Fruit fly (Drosophila melanogaster): Measurements from ENCODE around the gene CG11756.

The CG11756 gene

DNA sequence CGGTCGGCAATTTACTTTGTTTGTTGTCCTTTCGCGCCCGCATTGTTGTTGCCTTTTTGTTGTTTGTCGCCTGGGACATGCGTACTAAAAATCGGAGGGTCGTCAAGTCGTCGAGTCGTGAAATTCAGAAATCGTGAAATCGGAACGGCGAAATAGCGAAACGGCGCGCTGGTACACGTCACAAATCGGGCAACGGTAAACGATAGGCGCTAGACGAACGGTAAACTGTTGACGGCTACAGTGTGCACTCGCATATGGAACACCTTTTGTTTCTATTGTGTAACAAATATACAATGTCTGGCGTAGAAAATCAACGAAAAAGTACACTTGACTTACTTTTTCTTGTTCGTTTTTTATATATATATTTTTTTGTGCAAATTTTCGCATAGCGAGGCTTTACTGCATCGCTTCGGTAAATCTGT is 36.1 kb downstream of the CG11756 start (continued):
- TF ChIP-seq CG10321 (GFP tag; IDR thresholded peaks at IDR 0.05) = peak; percentile 47; the same call in 1 of the 2 replicates
- peak; percentile 55 for TF ChIP-seq kay (GFP tag; optimal IDR thresholded peaks at IDR 0.05)
- peak; percentile 56; the same call in 1 of the 2 replicates for TF ChIP-seq cas (GFP tag; IDR thresholded peaks at IDR 0.05)
- peak; percentile 38 for TF ChIP-seq Fer2 (tag; optimal IDR thresholded peaks at IDR 0.05)
- TF ChIP-seq gcm (GFP tag; optimal IDR thresholded peaks at IDR 0.05) = no peak
- TF ChIP-seq caup (GFP tag; optimal IDR thresholded peaks at IDR 0.05; ENCODE audit: severe bottlenecking) = peak; percentile 78
- TF ChIP-seq row (GFP tag; IDR thresholded peaks at IDR 0.05) = peak; percentile 87
- TF ChIP-seq B-H2 (GFP tag; optimal IDR thresholded peaks at IDR 0.05) = peak; percentile 58
- no peak for TF ChIP-seq amos (GFP tag; IDR thresholded peaks at IDR 0.05; ENCODE audit: partially characterized antibody)
- no peak for TF ChIP-seq fru (optimal IDR thresholded peaks at IDR 0.05)
- peak; percentile 72; the same call in 2 of the 3 replicates for TF ChIP-seq CG11695 (GFP tag; IDR thresholded peaks at IDR 0.05)
- TF ChIP-seq CHES-1-like (GFP tag; optimal IDR thresholded peaks at IDR 0.05) = no peak
- TF ChIP-seq chif (GFP tag; optimal IDR thresholded peaks at IDR 0.05) = peak in 1 of 2 experiments; percentile 26
- TF ChIP-seq HmgZ (tag; optimal IDR thresholded peaks at IDR 0.05) = peak; percentile 42
- peak; percentile 80 for TF ChIP-seq sens (GFP tag)
- TF ChIP-seq gt (GFP tag; IDR thresholded peaks at IDR 0.05) = no peak
- TF ChIP-seq nerfin-1 (tag; optimal IDR thresholded peaks at IDR 0.05) = no peak
- TF ChIP-seq bab2 (GFP tag; optimal IDR thresholded peaks at IDR 0.05) = peak; percentile 59
- TF ChIP-seq Hand (GFP tag; optimal IDR thresholded peaks at IDR 0.05) = peak; percentile 77
- TF ChIP-seq fd3F (GFP tag; optimal IDR thresholded peaks at IDR 0.05) = peak; percentile 73
- TF ChIP-seq Dll (GFP tag; IDR thresholded peaks at IDR 0.05; ENCODE audit: partially characterized antibody) = no peak
- TF ChIP-seq CG12299 (tag; optimal IDR thresholded peaks at IDR 0.05) = peak; percentile 43
- TF ChIP-seq CG5953 (GFP tag; IDR thresholded peaks at IDR 0.05) = no peak
- TF ChIP-seq CG17328 (GFP tag; IDR thresholded peaks at IDR 0.05) = peak; percentile 44; the same call in 1 of the 2 replicates
- no peak for TF ChIP-seq trem (tag; optimal IDR thresholded peaks at IDR 0.05)
- no peak for TF ChIP-seq CG5245 (GFP tag; optimal IDR thresholded peaks at IDR 0.05)
- TF ChIP-seq BtbVII (GFP tag; optimal IDR thresholded peaks at IDR 0.05) = peak; percentile 73
- no peak for TF ChIP-seq shn (GFP tag; optimal IDR thresholded peaks at IDR 0.05)
- peak; percentile 74 for TF ChIP-seq scrt (GFP tag; optimal IDR thresholded peaks at IDR 0.05)
- peak; percentile 76 for TF ChIP-seq CG7372 (GFP tag; IDR thresholded peaks at IDR 0.05)
- no peak for TF ChIP-seq CG8359 (GFP tag; optimal IDR thresholded peaks at IDR 0.05; ENCODE audit: borderline replicate concordance)
- peak; percentile 67 for TF ChIP-seq CG13624 (GFP tag; optimal IDR thresholded peaks at IDR 0.05)
- no peak for TF ChIP-seq sd (tag; optimal IDR thresholded peaks at IDR 0.05)
- no peak for TF ChIP-seq CG10979 (tag; optimal IDR thresholded peaks at IDR 0.05)
- peak; percentile 21 for TF ChIP-seq exex (tag; optimal IDR thresholded peaks at IDR 0.05)
- peak; percentile 52 for TF ChIP-seq CG17361 (GFP tag; IDR thresholded peaks at IDR 0.05)
- peak; percentile 60 for TF ChIP-seq Sox102F (GFP tag; optimal IDR thresholded peaks at IDR 0.05)
- TF ChIP-seq CG11504 (tag; optimal IDR thresholded peaks at IDR 0.05) = peak; percentile 76
- TF ChIP-seq CG34422 (GFP tag; IDR thresholded peaks at IDR 0.05) = 0 out of 3 replicates have a peak, but pooled peaks have one; percentile 36
- TF ChIP-seq ato (GFP tag; IDR thresholded peaks at IDR 0.05; ENCODE audit: partially characterized antibody) = no peak
- peak; percentile 54 for TF ChIP-seq nmo (GFP tag; optimal IDR thresholded peaks at IDR 0.05)
- no peak for TF ChIP-seq CG7786 (GFP tag; optimal IDR thresholded peaks at IDR 0.05)
- TF ChIP-seq CG12942 (GFP tag; optimal IDR thresholded peaks at IDR 0.05) = peak; percentile 43
- peak; percentile 6 for TF ChIP-seq zen (tag; optimal IDR thresholded peaks at IDR 0.05)
- TF ChIP-seq kah (GFP tag; optimal IDR thresholded peaks at IDR 0.05) = peak; percentile 2
- no peak for TF ChIP-seq NC2α (GFP tag; optimal IDR thresholded peaks at IDR 0.05)
- TF ChIP-seq CG4360 (GFP tag; IDR thresholded peaks at IDR 0.05) = no peak
- peak; percentile 78 for TF ChIP-seq sisA (GFP tag; IDR thresholded peaks at IDR 0.05)
- no peak for TF ChIP-seq otp (GFP tag; IDR thresholded peaks at IDR 0.05)
- no peak for TF ChIP-seq emc (GFP tag; optimal IDR thresholded peaks at IDR 0.05)
- TF ChIP-seq CG11723 (GFP tag; optimal IDR thresholded peaks at IDR 0.05) = no peak
